Worm (Caenorhabditis elegans): ENCODE measurements around the gene glb-29.

DNA sequence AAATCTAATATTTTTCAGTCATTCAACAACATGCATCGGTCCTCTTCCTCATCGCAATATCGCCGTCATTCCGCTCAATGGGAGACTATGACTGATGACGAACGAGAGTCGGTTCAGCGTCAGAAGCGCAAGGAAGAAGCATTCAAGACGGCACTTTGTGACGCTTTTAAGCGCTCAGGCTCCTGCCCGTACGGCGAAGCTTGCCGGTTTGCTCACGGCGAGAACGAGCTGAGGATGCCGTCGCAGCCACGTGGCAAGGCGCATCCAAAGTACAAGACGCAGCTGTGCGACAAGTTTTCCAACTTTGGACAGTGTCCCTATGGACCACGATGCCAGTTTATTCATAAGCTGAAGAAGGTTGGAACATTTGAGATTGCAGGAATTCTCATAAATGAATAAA lies 39.8 kb upstream of the glb-29 start:
- TF ChIP-seq W03F9.2 (tag; optimal IDR thresholded peaks at IDR 0.05) (no peak), dao-5 (tag; optimal IDR thresholded peaks at IDR 0.05) (no peak)
